Worm (Caenorhabditis elegans) whole organism, young adult: ENCODE results near the gene prp-9.

Experiments
- F22D6.2 ChIP-seq: sonication (generic microtip); optimal IDR thresholded peaks from 2 replicates; lab custom pipeline; 2016; ENCODE audit warnings: mild to moderate bottlenecking, missing genetic modification characterization, missing compliant biosample characterization
- F55B11.4 ChIP-seq: sonication (generic microtip); optimal IDR thresholded peaks from 2 replicates; lab custom pipeline; 2016; ENCODE audit warnings: missing compliant biosample characterization, missing genetic modification characterization, borderline replicate concordance; ENCODE audit not compliant: insufficient read depth
- Y56A3A.18 ChIP-seq: fragments of 200-800 bp; sonication (Bioruptor generic); IDR thresholded peaks from 2 replicates; pipeline ENCODE4 v1.3.6; 2022; ENCODE audit warnings: missing genetic modification reagents, missing genetic modification characterization, missing compliant biosample characterization
- Y79H2A.3 ChIP-seq: fragments of 200-800 bp; sonication (Bioruptor generic); conservative IDR thresholded peaks from 2 replicates; pipeline ENCODE4 v1.3.6; 2022; ENCODE audit warnings: missing genetic modification reagents, missing genetic modification characterization, missing compliant biosample characterization
- aptf-2 ChIP-seq: fragments of 200-800 bp; sonication (Bioruptor generic); conservative IDR thresholded peaks from 2 replicates; pipeline ENCODE4 v1.3.6; 2022; ENCODE audit warnings: missing genetic modification reagents, missing genetic modification characterization, missing compliant biosample characterization
- aptf-3 ChIP-seq: fragments of 200-800 bp; sonication (Bioruptor generic); IDR thresholded peaks from 2 replicates; pipeline ENCODE4 v1.3.6; 2022; ENCODE audit warnings: missing genetic modification characterization, missing compliant biosample characterization
- attf-5 ChIP-seq: fragments of 200-800 bp; sonication (Bioruptor generic); optimal IDR thresholded peaks from 2 replicates; lab custom pipeline; 2018; ENCODE audit warnings: mild to moderate bottlenecking, missing genetic modification characterization, missing compliant biosample characterization
- cebp-1 ChIP-seq, 2 experiments: fragments of 200-800 bp in 1 of 2; sonication (Bioruptor generic) in 1 of 2; sonication (generic microtip) in 1 of 2; IDR thresholded peaks in 1 of 2; optimal IDR thresholded peaks in 1 of 2; 2 replicates each; pipeline versions ENCODE4 v1.3.6 to Lab custom; 2017 to 2022; ENCODE audit warnings: missing compliant biosample characterization in 2 of 2, missing genetic modification characterization in 2 of 2, mild to moderate bottlenecking in 1 of 2, missing genetic modification reagents in 1 of 2, moderate library complexity in 1 of 2
- cebp-2 ChIP-seq: fragments of 200-800 bp; sonication (Bioruptor generic); IDR thresholded peaks from 2 replicates; pipeline ENCODE4 v1.3.6; 2022; ENCODE audit warnings: missing genetic modification characterization, missing compliant biosample characterization
- efl-1 ChIP-seq: fragments of 150-350 bp; optimal IDR thresholded peaks from 2 replicates; lab custom pipeline; 2014; ENCODE audit warnings: missing biosample characterization, missing genetic modification reagents, missing genetic modification characterization
- ets-4 ChIP-seq: fragments of 200-800 bp; sonication (Bioruptor generic); optimal IDR thresholded peaks from 2 replicates; lab custom pipeline; 2018; ENCODE audit warnings: mild to moderate bottlenecking, missing genetic modification characterization, missing compliant biosample characterization
- him-1 ChIP-seq: sonication (generic microtip); optimal IDR thresholded peaks from 2 replicates; lab custom pipeline; 2016; ENCODE audit warnings: missing genotype, missing genetic modification reagents, missing genetic modification characterization, missing compliant biosample characterization
- hmg-1.2 ChIP-seq: fragments of 200-800 bp; sonication (Bioruptor generic); IDR thresholded peaks from 2 replicates; pipeline ENCODE4 v1.3.6; 2022; ENCODE audit warnings: missing genetic modification reagents, missing genetic modification characterization, missing compliant biosample characterization
- lag-1 ChIP-seq: fragments of 200-800 bp; sonication (Bioruptor generic); IDR thresholded peaks from 2 replicates; pipeline ENCODE4 v1.3.6; 2022; ENCODE audit warnings: missing genetic modification reagents, missing genetic modification characterization, missing compliant biosample characterization
- let-607 ChIP-seq, 2 experiments: fragments of 200-800 bp in 1 of 2; sonication (Bioruptor generic) in 1 of 2; sonication (generic microtip) in 1 of 2; optimal IDR thresholded peaks; 2 replicates each; lab custom pipeline; 2016 to 2018; ENCODE audit warnings: mild to moderate bottlenecking in 2 of 2, missing compliant biosample characterization in 2 of 2, missing genetic modification characterization in 2 of 2, moderate library complexity in 2 of 2, missing genotype in 1 of 2
- lin-35 ChIP-seq, 3 experiments: fragments of 150-350 bp in 2 of 3; sonication (generic microtip) in 1 of 3; optimal IDR thresholded peaks; 2 replicates each; lab custom pipeline; 2014 to 2018; ENCODE audit warnings: missing biosample characterization in 3 of 3, missing genetic modification characterization in 3 of 3, missing genetic modification reagents in 3 of 3
- lir-1 ChIP-seq: fragments of 200-800 bp; sonication (Bioruptor generic); conservative IDR thresholded peaks from 2 replicates; pipeline ENCODE4 v1.3.6; 2022; ENCODE audit warnings: missing genetic modification reagents, missing genetic modification characterization, missing compliant biosample characterization
- lsl-1 ChIP-seq: fragments of 200-800 bp; sonication (Bioruptor generic); optimal IDR thresholded peaks from 2 replicates; lab custom pipeline; 2018; ENCODE audit warnings: mild to moderate bottlenecking, missing genetic modification characterization, moderate library complexity, missing compliant biosample characterization
- madf-10 ChIP-seq: sonication (generic microtip); optimal IDR thresholded peaks from 2 replicates; lab custom pipeline; 2016; ENCODE audit warnings: mild to moderate bottlenecking, missing genetic modification characterization, missing compliant biosample characterization
- madf-8 ChIP-seq: fragments of 200-800 bp; sonication (Bioruptor generic); conservative IDR thresholded peaks from 2 replicates; pipeline ENCODE4 v1.3.6; 2022; ENCODE audit warnings: missing genetic modification reagents, missing genetic modification characterization, missing compliant biosample characterization
- mcd-1 ChIP-seq: fragments of 200-800 bp; sonication (Bioruptor generic); IDR thresholded peaks from 2 replicates; pipeline ENCODE4 v1.3.6; 2022; ENCODE audit warnings: missing genetic modification reagents, missing genetic modification characterization, missing compliant biosample characterization
- mel-28 ChIP-seq: sonication (generic microtip); optimal IDR thresholded peaks from 2 replicates; lab custom pipeline; 2016; ENCODE audit warnings: borderline replicate concordance, mild to moderate bottlenecking, missing genetic modification characterization, missing compliant biosample characterization
- nfya-2 ChIP-seq: fragments of 200-800 bp; sonication (Bioruptor generic); IDR thresholded peaks from 2 replicates; pipeline ENCODE4 v1.3.6; 2022; ENCODE audit warnings: missing genetic modification reagents, missing genetic modification characterization, missing compliant biosample characterization
- nhr-80 ChIP-seq: sonication (generic microtip); optimal IDR thresholded peaks from 2 replicates; lab custom pipeline; 2016; ENCODE audit warnings: missing genetic modification characterization, missing compliant biosample characterization
- repo-1 ChIP-seq: sonication (generic microtip); optimal IDR thresholded peaks from 2 replicates; lab custom pipeline; 2017; ENCODE audit warnings: mild to moderate bottlenecking, missing genetic modification characterization, missing compliant biosample characterization
- snpc-1.1 ChIP-seq: sonication (generic microtip); optimal IDR thresholded peaks from 2 replicates; lab custom pipeline; 2017; ENCODE audit warnings: missing genetic modification characterization, mild to moderate bottlenecking, missing compliant biosample characterization, antibody characterized with exemption, moderate library complexity, missing genotype, missing genetic modification reagents; ENCODE audit not compliant: insufficient read depth
- snpc-1.3 ChIP-seq: sonication (generic microtip); optimal IDR thresholded peaks from 2 replicates; lab custom pipeline; 2017; ENCODE audit warnings: missing genetic modification characterization, mild to moderate bottlenecking, missing compliant biosample characterization, antibody characterized with exemption, moderate library complexity, missing genotype, missing genetic modification reagents; ENCODE audit not compliant: insufficient read depth
- sptf-2 ChIP-seq: fragments of 200-800 bp; sonication (Bioruptor generic); optimal IDR thresholded peaks from 2 replicates; lab custom pipeline; 2018; ENCODE audit warnings: mild to moderate bottlenecking, missing genetic modification characterization, missing compliant biosample characterization
- tlf-1 ChIP-seq: fragments of 200-800 bp; sonication (Bioruptor generic); optimal IDR thresholded peaks from 2 replicates; lab custom pipeline; 2018; ENCODE audit warnings: mild to moderate bottlenecking, missing genetic modification characterization, missing compliant biosample characterization
- unc-130 ChIP-seq: sonication (generic microtip); optimal IDR thresholded peaks from 2 replicates; lab custom pipeline; 2016; ENCODE audit warnings: missing genetic modification reagents, missing genetic modification characterization, missing compliant biosample characterization
- unc-62 ChIP-seq: fragments of 150-350 bp; optimal IDR thresholded peaks from 2 replicates; lab custom pipeline; 2014; ENCODE audit warnings: missing biosample characterization, missing genetic modification reagents, missing genetic modification characterization
- xnd-1 ChIP-seq: sonication (generic microtip); optimal IDR thresholded peaks from 2 replicates; lab custom pipeline; 2016; ENCODE audit warnings: missing genotype, missing genetic modification reagents, missing genetic modification characterization, missing compliant biosample characterization
- zim-3 ChIP-seq: sonication (generic microtip); optimal IDR thresholded peaks from 2 replicates; lab custom pipeline; 2017; ENCODE audit warnings: mild to moderate bottlenecking, missing genetic modification characterization, moderate library complexity, missing compliant biosample characterization
- ztf-25 ChIP-seq: fragments of 200-800 bp; sonication (Bioruptor generic); IDR thresholded peaks from 2 replicates; pipeline ENCODE4 v1.3.6; 2022; ENCODE audit warnings: missing genetic modification reagents, missing genetic modification characterization, missing compliant biosample characterization
- ztf-26 ChIP-seq: sonication (generic microtip); optimal IDR thresholded peaks from 2 replicates; lab custom pipeline; 2017; ENCODE audit warnings: missing genetic modification characterization, missing compliant biosample characterization

prp-9 gene

DNA sequence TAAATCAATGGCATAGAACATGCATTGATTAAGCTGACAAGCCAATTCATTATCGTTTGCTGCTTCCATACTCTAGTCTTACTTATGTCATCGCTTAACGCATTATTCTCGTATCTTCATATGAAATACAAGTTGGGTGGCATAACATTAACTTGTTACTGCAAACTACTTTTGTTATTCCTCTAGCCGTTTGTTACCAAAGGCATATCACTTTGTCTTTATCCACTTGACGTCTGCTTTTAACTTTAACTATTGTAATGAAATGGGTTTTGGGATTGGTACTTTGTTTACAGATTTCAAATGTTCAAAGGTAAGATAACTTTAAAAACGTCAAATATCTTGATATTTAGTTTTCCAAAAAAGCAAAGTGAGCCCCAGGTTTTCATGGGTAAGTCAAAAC lies 10.9 kb upstream of the prp-9 start, which contains the start of gene W01C9.2:
Gene W01C9.2, plus strand, starts transcription at position 301 of the 400 bp plus-strand sequence.
- TF ChIP-seq efl-1 (no peak), lag-1 (GFP tag; lab: Robert Waterston, UW) (no peak), nfya-2 (GFP tag; lab: Robert Waterston, UW) (no peak), lsl-1 (GFP tag; lab: Kevin White, UChicago) (no peak), ets-4 (GFP tag; lab: Kevin White, UChicago) (no peak), aptf-3 (GFP tag; lab: Robert Waterston, UW) (no peak), attf-5 (no peak), madf-10 (tag; lab: Kevin White, UChicago) (no peak), Y79H2A.3 (no peak), Y56A3A.18 (GFP tag; lab: Robert Waterston, UW) (no peak), him-1 (no peak), snpc-1.3 (tag; lab: Kevin White, UChicago) (no peak), F22D6.2 (tag; lab: Kevin White, UChicago) (no peak), ztf-25 (no peak), mcd-1 (GFP tag; lab: Robert Waterston, UW) (no peak), xnd-1 (no peak), nhr-80 (tag; lab: Kevin White, UChicago) (no peak), aptf-2 (GFP tag; lab: Robert Waterston, UW) (no peak)

ce11 chrII:8532015-8532414 lies 6.8 kb upstream of the prp-9 start:
- TF ChIP-seq hmg-1.2 (peak; percentile 36; the same call in 1 of the 2 replicates), F55B11.4 (tag; lab: Kevin White, UChicago) (no peak), unc-62 (GFP tag; lab: Kevin White, UChicago) (no peak)

DNA sequence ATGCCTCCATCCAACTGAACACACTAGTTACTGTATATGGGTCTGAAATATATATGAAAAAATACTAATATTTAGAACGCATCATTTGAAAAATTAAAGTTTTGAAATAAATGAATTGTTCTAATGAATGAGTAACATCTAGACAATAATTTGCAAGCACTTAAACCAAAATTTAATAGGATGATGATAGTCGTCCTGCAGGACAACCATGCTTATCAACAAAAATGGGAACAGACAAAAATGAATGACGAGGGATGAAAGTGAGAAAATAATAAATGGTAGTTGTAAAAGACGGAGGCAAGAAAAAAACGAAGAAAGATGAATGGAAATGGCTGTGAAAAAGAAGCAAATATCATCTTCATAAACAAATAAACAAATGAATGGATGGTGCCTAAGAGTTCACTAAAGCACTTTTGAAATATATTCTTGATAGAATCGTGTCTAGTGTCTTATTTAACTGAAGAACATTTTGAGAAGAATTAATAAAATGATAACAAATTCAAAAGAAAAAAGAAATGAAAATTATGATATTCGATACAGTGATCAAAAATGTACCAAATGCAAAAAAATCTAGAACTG lies 6.1 kb upstream of the prp-9 start, which contains the start of gene gldi-7:
Gene gldi-7, minus strand, starts transcription at position 42 of the 579 bp plus-strand sequence.
- no peak for TF ChIP-seq tlf-1 (GFP tag; lab: Kevin White, UChicago)
- TF ChIP-seq ets-4 (GFP tag; lab: Kevin White, UChicago), result no peak
- TF ChIP-seq lir-1 (GFP tag; lab: Robert Waterston, UW), result no peak
- TF ChIP-seq nhr-80 (tag; lab: Kevin White, UChicago), result peak; percentile 33
- TF ChIP-seq, all 124 proteins: peak for 1

DNA sequence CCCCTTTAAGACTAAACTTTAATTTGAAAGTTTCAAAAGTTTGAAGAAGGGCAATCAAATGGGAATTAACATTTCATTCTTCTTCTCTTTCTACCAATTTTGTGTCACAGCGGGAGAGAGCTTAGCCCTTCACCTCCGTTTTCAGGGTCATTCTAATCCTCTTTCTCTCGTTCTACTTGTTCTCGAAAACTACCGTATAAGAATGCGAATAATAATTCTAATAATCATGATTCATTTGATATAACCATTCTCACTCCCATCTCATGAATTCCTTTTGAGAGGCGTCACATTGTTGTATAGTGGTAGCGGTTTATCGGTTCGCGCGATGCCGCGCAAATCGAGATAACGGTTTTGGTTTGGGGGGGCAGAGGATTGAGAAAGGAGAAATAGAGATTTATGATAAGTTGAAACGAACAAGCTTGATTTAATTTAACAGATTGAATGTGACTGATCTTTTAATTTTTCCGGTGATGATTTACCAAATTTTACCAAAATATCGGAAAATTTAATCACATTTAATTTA lies 4.0 kb upstream of the prp-9 start:
- TF ChIP-seq unc-130 (no peak), let-607 (tag; optimal IDR thresholded peaks at IDR 0.05; lab: Kevin White, UChicago) (no peak), zim-3 (tag; lab: Kevin White, UChicago) (no peak), lin-35 (GFP tag; optimal IDR thresholded peaks at IDR 0.05; lab: Kevin White, UChicago) (no peak), cebp-2 (no peak), cebp-1 (GFP tag; IDR thresholded peaks at IDR 0.05; lab: Robert Waterston, UW) (no peak), cebp-1 (tag; optimal IDR thresholded peaks at IDR 0.05; lab: Kevin White, UChicago) (no peak), mel-28 (tag; lab: Kevin White, UChicago) (no peak), repo-1 (tag; lab: Kevin White, UChicago) (no peak), ztf-26 (tag; lab: Kevin White, UChicago) (no peak), sptf-2 (no peak), snpc-1.1 (no peak), tlf-1 (GFP tag; lab: Kevin White, UChicago) (no peak), attf-5 (no peak), madf-8 (GFP tag; lab: Robert Waterston, UW) (no peak)
